Fruit fly (Drosophila melanogaster): ENCODE results near the gene CG34116.
"Not testable (repeated sequence)": the region's sequence is repeated elsewhere in the genome, so short reads cannot be mapped to it uniquely, and the experiment has no call there.

DNA sequence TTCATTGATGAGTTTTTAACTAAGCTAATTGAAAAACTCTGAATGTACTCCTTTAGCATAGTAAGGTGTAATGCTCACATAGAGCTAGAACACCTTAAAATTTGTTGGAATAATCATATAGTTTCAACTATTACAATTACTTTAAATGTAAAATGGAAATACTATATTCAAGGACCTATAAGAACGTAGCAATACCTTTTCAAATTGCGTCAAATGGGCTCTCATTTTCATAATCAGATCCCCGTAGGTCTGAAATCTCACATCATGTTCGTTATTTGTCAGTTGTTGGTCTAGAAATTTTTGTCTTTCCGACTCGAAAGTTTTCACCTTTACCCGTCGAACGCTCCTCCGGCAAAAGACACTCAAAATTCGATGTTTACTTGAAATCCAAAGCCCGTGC is 45.7 kb downstream of the CG34116 start, which contains the start of gene Vtld:
- not testable (repeated sequence) for TF ChIP-seq h (GFP tag; optimal IDR thresholded peaks at IDR 0.05); usp (GFP tag; optimal IDR thresholded peaks at IDR 0.05); Dfd (GFP tag; optimal IDR thresholded peaks at IDR 0.05); Vsx2 (GFP tag; optimal IDR thresholded peaks at IDR 0.05; ENCODE audit: partially characterized antibody); OdsH (GFP tag; optimal IDR thresholded peaks at IDR 0.05); Abd-B (GFP tag; optimal IDR thresholded peaks at IDR 0.05); CG9705 (GFP tag; optimal IDR thresholded peaks at IDR 0.05); Myc (optimal IDR thresholded peaks at IDR 0.05); rgr (GFP tag; optimal IDR thresholded peaks at IDR 0.05); pan (optimal IDR thresholded peaks at IDR 0.05); lola (GFP tag; optimal IDR thresholded peaks at IDR 0.05)
